Worm (Caenorhabditis elegans): Measurements from ENCODE around the gene T01D1.3.

- no peak for TF ChIP-seq unc-39 (tag; optimal IDR thresholded peaks at IDR 0.05)
- TF ChIP-seq alr-1 (tag; optimal IDR thresholded peaks at IDR 0.05): no peak
- TF ChIP-seq nhr-6 (tag; optimal IDR thresholded peaks at IDR 0.05): no peak
- no peak for TF ChIP-seq mab-5 (tag; optimal IDR thresholded peaks at IDR 0.05)
- TF ChIP-seq ceh-82 (tag; optimal IDR thresholded peaks at IDR 0.05): no peak
- no peak for TF ChIP-seq snpc-4 (tag; optimal IDR thresholded peaks at IDR 0.05)
- no peak for TF ChIP-seq lin-13 (GFP tag; optimal IDR thresholded peaks at IDR 0.05)
- no peak for TF ChIP-seq unc-62 (GFP tag; optimal IDR thresholded peaks at IDR 0.05)
- TF ChIP-seq fos-1 (tag; optimal IDR thresholded peaks at IDR 0.05): no peak
- no peak for TF ChIP-seq skn-1 (tag; optimal IDR thresholded peaks at IDR 0.05)
These were observed 14.5 kb downstream of the T01D1.3 start for ce11 chrII:161275-161674.

Data from whole organism, L2 larva.